Fruit fly (Drosophila melanogaster) whole organism, adult: Measurements from ENCODE around the gene scaf6.
A peak's percentile ranks its signal among the peaks of the same experiment; 100 is the strongest.

ENCODE experiments used
- CG11617 ChIP-seq: fragments of 200-800 bp; sonication (Bioruptor generic); optimal IDR thresholded peaks from 2 replicates; lab custom pipeline; 2017; ENCODE audit warnings: mild to moderate bottlenecking, missing biosample characterization, missing genetic modification reagents, missing genetic modification characterization
- CG7101 ChIP-seq: fragments of 200-800 bp; sonication (Bioruptor generic); optimal IDR thresholded peaks from 2 replicates; lab custom pipeline; 2018; ENCODE audit warnings: missing biosample characterization, mild to moderate bottlenecking, missing genetic modification characterization, moderate library complexity
- cic ChIP-seq: fragments of 200-800 bp; sonication (Bioruptor generic); optimal IDR thresholded peaks from 2 replicates; lab custom pipeline; 2017; ENCODE audit warnings: missing biosample characterization, mild to moderate bottlenecking, missing genetic modification characterization, moderate library complexity
- cnc ChIP-seq, 2 experiments: fragments of >200 bp; optimal IDR thresholded peaks; 2 replicates each; lab custom pipeline; 2017
- kay ChIP-seq: fragments of 200-800 bp; sonication (Bioruptor generic); peaks from one replicate; lab custom pipeline; 2016; ENCODE audit warnings: missing biosample characterization, missing genetic modification characterization, borderline replicate concordance
- pad ChIP-seq: fragments of 200-800 bp; sonication (Bioruptor generic); optimal IDR thresholded peaks from 3 replicates; lab custom pipeline; 2017; ENCODE audit warnings: missing biosample characterization, missing genetic modification characterization, mild to moderate bottlenecking, moderate library complexity, missing genetic modification reagents

DNA sequence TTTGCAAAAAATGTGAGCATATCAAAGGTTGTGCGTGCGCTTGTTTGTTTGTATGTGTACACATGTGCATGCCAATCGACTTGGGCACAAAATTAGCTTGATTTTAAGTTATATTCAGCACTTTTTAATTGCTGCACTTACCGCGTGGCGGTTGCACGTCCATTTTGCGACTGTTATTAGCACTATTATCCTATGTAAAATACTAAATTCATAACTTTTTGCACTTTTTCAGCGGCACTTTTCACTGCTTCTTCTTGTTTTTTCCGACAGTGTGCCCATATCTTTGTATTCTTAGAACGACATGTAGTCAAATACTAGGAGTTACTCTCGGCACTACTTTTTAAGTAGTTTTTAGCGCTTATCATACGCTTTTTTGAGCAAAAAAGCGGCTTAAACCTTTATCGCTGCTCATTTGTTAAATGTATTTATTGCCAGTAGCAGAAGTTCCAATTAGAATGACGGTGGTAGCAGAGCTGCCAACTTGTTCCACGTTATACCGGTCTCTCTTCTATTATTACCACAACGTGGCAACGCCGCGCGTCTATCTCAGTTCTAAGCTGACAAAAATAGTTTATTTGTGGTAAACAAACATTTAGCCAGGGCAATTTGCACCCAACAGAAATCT, at the start of gene scaf6, which contains the start of gene Papst2:
- no peak for TF ChIP-seq kay (GFP tag; lab: Kevin White, UChicago)
- peak; percentile 42 for TF ChIP-seq CG11617 (GFP tag; lab: Kevin White, UChicago)
- no peak for TF ChIP-seq pad (GFP tag; lab: Kevin White, UChicago)
- no peak for TF ChIP-seq cnc (optimal IDR thresholded peaks at IDR 0.05; lab: Kevin White, UChicago)
- TF ChIP-seq CG7101 (tag; lab: Kevin White, UChicago) = peak; percentile 4
- no peak for TF ChIP-seq cic
